Worm (Caenorhabditis elegans) whole organism, L1 larva: ENCODE measurements around the gene T21C12.8.

Source experiments
- ceh-82 ChIP-seq, 3 experiments: fragments of 150-350 bp in 1 of 3; sonication (generic microtip) in 2 of 3; optimal IDR thresholded peaks; 2 replicates each; lab custom pipeline; 2014 to 2017; ENCODE audit warnings: missing biosample characterization in 3 of 3, missing genetic modification characterization in 3 of 3
- elt-3 ChIP-seq, 6 experiments: fragments of 150-350 bp in 1 of 6; sonication (generic microtip); optimal IDR thresholded peaks; 2 replicates each; lab custom pipeline; 2017 to 2018; ENCODE audit warnings: missing biosample characterization in 6 of 6, missing genetic modification characterization in 6 of 6, inconsistent platforms in 1 of 6
- mep-1 ChIP-seq: fragments of 150-350 bp; optimal IDR thresholded peaks from 2 replicates; lab custom pipeline; 2014; ENCODE audit warnings: missing biosample characterization, missing genetic modification characterization
- nhr-85 ChIP-seq: sonication (generic microtip); peaks from one replicate; lab custom pipeline; 2016; ENCODE audit warnings: missing genetic modification characterization, inconsistent platforms, missing compliant biosample characterization
- nhr-90 ChIP-seq: sonication (generic microtip); optimal IDR thresholded peaks from 2 replicates; lab custom pipeline; 2016; ENCODE audit warnings: mild to moderate bottlenecking, missing genetic modification characterization, missing compliant biosample characterization; ENCODE audit not compliant: poor library complexity
- pqm-1 ChIP-seq: sonication (generic microtip); optimal IDR thresholded peaks from 3 replicates; lab custom pipeline; 2017; ENCODE audit warnings: missing biosample characterization, missing genetic modification characterization

- no peak for TF ChIP-seq mep-1 (tag; lab: Kevin White, UChicago)
- TF ChIP-seq pqm-1 = no peak
- TF ChIP-seq elt-3 (tag; optimal IDR thresholded peaks at IDR 0.05; lab: Kevin White, UChicago) = no peak
- TF ChIP-seq ceh-82 (tag; optimal IDR thresholded peaks at IDR 0.05; lab: Kevin White, UChicago) = no peak
- no peak for TF ChIP-seq nhr-90 (tag; lab: Kevin White, UChicago)
- no peak for TF ChIP-seq nhr-85 (tag; lab: Kevin White, UChicago)
Observed at ce11 chrIII:10519615-10520014, 33.2 kb downstream of the T21C12.8 start.
